Worm (Caenorhabditis elegans) whole organism, L2 larva: Measurements from ENCODE around the gene C45G9.15.

Experiments used
- C34F6.9 ChIP-seq: fragments of 150-350 bp; optimal IDR thresholded peaks from 2 replicates; lab custom pipeline; 2014; ENCODE audit warnings: missing biosample characterization, missing genetic modification characterization
- F13H6.1 ChIP-seq: sonication (generic microtip); optimal IDR thresholded peaks from 2 replicates; lab custom pipeline; 2016; ENCODE audit warnings: missing genetic modification characterization, missing compliant biosample characterization
- Y55F3AM.14 ChIP-seq: fragments of 200-800 bp; sonication (Bioruptor generic); optimal IDR thresholded peaks from 2 replicates; lab custom pipeline; 2018; ENCODE audit warnings: mild to moderate bottlenecking, missing genetic modification characterization, missing compliant biosample characterization
- ZK546.5 ChIP-seq: sonication (generic microtip); optimal IDR thresholded peaks from 2 replicates; lab custom pipeline; 2017; ENCODE audit warnings: missing biosample characterization, missing genetic modification characterization
- alr-1 ChIP-seq: fragments of 150-350 bp; optimal IDR thresholded peaks from 2 replicates; lab custom pipeline; 2014; ENCODE audit warnings: missing biosample characterization, missing genetic modification characterization
- aly-2 ChIP-seq: fragments of 150-350 bp; optimal IDR thresholded peaks from 2 replicates; lab custom pipeline; 2014; ENCODE audit warnings: missing biosample characterization, missing genetic modification characterization
- ama-1 ChIP-seq: fragments of 150-350 bp; optimal IDR thresholded peaks from 2 replicates; lab custom pipeline; 2018; ENCODE audit warnings: inconsistent platforms
- blmp-1 ChIP-seq: sonication (generic microtip); optimal IDR thresholded peaks from 2 replicates; lab custom pipeline; 2017; ENCODE audit warnings: missing genetic modification characterization, mild to moderate bottlenecking, missing compliant biosample characterization, antibody characterized with exemption, moderate library complexity; ENCODE audit not compliant: insufficient read depth
- ceh-82 ChIP-seq: fragments of 150-350 bp; optimal IDR thresholded peaks from 2 replicates; lab custom pipeline; 2014; ENCODE audit warnings: missing biosample characterization, missing genetic modification characterization
- crh-2 ChIP-seq: sonication (generic microtip); optimal IDR thresholded peaks from 2 replicates; lab custom pipeline; 2017; ENCODE audit warnings: missing biosample characterization, missing genetic modification characterization
- dmd-4 ChIP-seq: sonication (generic microtip); optimal IDR thresholded peaks from 2 replicates; lab custom pipeline; 2017; ENCODE audit warnings: missing biosample characterization, missing genetic modification characterization
- egl-27 ChIP-seq: sonication (generic microtip); optimal IDR thresholded peaks from 3 replicates; lab custom pipeline; 2017; ENCODE audit warnings: missing biosample characterization, missing genetic modification reagents, missing genetic modification characterization
- elt-1 ChIP-seq: fragments of 150-350 bp; optimal IDR thresholded peaks from 2 replicates; lab custom pipeline; 2014; ENCODE audit warnings: missing biosample characterization, missing genetic modification characterization
- elt-3 ChIP-seq: sonication (generic microtip); optimal IDR thresholded peaks from 2 replicates; lab custom pipeline; 2017; ENCODE audit warnings: missing biosample characterization, missing genetic modification characterization
- fos-1 ChIP-seq: fragments of 150-350 bp; optimal IDR thresholded peaks from 2 replicates; lab custom pipeline; 2014; ENCODE audit warnings: missing biosample characterization, missing genetic modification characterization
- gmeb-1 ChIP-seq: fragments of 150-350 bp; optimal IDR thresholded peaks from 2 replicates; lab custom pipeline; 2014; ENCODE audit warnings: missing biosample characterization, missing genetic modification characterization
- lin-11 ChIP-seq: fragments of 150-350 bp; sonication (generic microtip); optimal IDR thresholded peaks from 2 replicates; lab custom pipeline; 2014; ENCODE audit warnings: missing biosample characterization, missing genetic modification characterization, inconsistent platforms, mixed read lengths
- lin-13 ChIP-seq: fragments of 150-350 bp; optimal IDR thresholded peaks from 2 replicates; lab custom pipeline; 2014; ENCODE audit warnings: missing biosample characterization, missing genetic modification reagents, missing genetic modification characterization
- lin-39 ChIP-seq: fragments of 150-350 bp; optimal IDR thresholded peaks from 2 replicates; lab custom pipeline; 2014; ENCODE audit warnings: missing biosample characterization, missing genetic modification reagents, missing genetic modification characterization
- lsy-2 ChIP-seq, 2 experiments: fragments of 150-350 bp in 1 of 2; sonication (generic microtip) in 1 of 2; optimal IDR thresholded peaks; 2 replicates each; lab custom pipeline; 2014 to 2017; ENCODE audit warnings: missing biosample characterization in 2 of 2, missing genetic modification characterization in 2 of 2
- mab-5 ChIP-seq: fragments of 150-350 bp; optimal IDR thresholded peaks from 2 replicates; lab custom pipeline; 2014; ENCODE audit warnings: missing biosample characterization, missing genetic modification characterization
- mdl-1 ChIP-seq, 2 experiments: fragments of 150-350 bp in 1 of 2; sonication (generic microtip) in 1 of 2; optimal IDR thresholded peaks; 2 replicates each; lab custom pipeline; 2017; ENCODE audit warnings: missing biosample characterization in 2 of 2, missing genetic modification characterization in 2 of 2
- nhr-11 ChIP-seq: fragments of 150-350 bp; optimal IDR thresholded peaks from 2 replicates; lab custom pipeline; 2014; ENCODE audit warnings: missing biosample characterization, missing genetic modification characterization
- nhr-129 ChIP-seq: fragments of 150-350 bp; optimal IDR thresholded peaks from 2 replicates; lab custom pipeline; 2014; ENCODE audit warnings: missing biosample characterization, missing genetic modification characterization
- nhr-21 ChIP-seq: fragments of 150-350 bp; optimal IDR thresholded peaks from 2 replicates; lab custom pipeline; 2014; ENCODE audit warnings: missing biosample characterization, missing genetic modification characterization
- nhr-23 ChIP-seq: fragments of 150-350 bp; optimal IDR thresholded peaks from 2 replicates; lab custom pipeline; 2014; ENCODE audit warnings: missing biosample characterization, missing genetic modification reagents, missing genetic modification characterization
- nhr-25 ChIP-seq: fragments of 150-350 bp; sonication (generic microtip); optimal IDR thresholded peaks from 3 replicates; lab custom pipeline; 2014; ENCODE audit warnings: missing biosample characterization, missing genetic modification characterization
- nhr-6 ChIP-seq: fragments of 150-350 bp; optimal IDR thresholded peaks from 2 replicates; lab custom pipeline; 2014; ENCODE audit warnings: missing biosample characterization, missing genetic modification characterization
- peb-1 ChIP-seq: fragments of 150-350 bp; optimal IDR thresholded peaks from 2 replicates; lab custom pipeline; 2014; ENCODE audit warnings: missing biosample characterization, missing genetic modification characterization
- sem-4 ChIP-seq: fragments of 150-350 bp; optimal IDR thresholded peaks from 2 replicates; lab custom pipeline; 2014; ENCODE audit warnings: missing biosample characterization, missing genetic modification reagents, missing genetic modification characterization
- skn-1 ChIP-seq: sonication (generic microtip); optimal IDR thresholded peaks from 2 replicates; lab custom pipeline; 2017; ENCODE audit warnings: missing biosample characterization, missing genetic modification characterization
- sma-3 ChIP-seq: sonication (generic microtip); optimal IDR thresholded peaks from 2 replicates; lab custom pipeline; 2016; ENCODE audit warnings: missing genetic modification reagents, missing genetic modification characterization, missing compliant biosample characterization
- sma-9 ChIP-seq, 2 experiments: fragments of 150-350 bp in 1 of 2; sonication (generic microtip) in 1 of 2; optimal IDR thresholded peaks; 2 replicates each; lab custom pipeline; 2014 to 2016; ENCODE audit warnings: missing genetic modification characterization in 2 of 2, mild to moderate bottlenecking in 1 of 2, missing biosample characterization in 1 of 2, missing compliant biosample characterization in 1 of 2, missing genetic modification reagents in 1 of 2, moderate library complexity in 1 of 2
- unc-39 ChIP-seq: fragments of 150-350 bp; optimal IDR thresholded peaks from 2 replicates; lab custom pipeline; 2014; ENCODE audit warnings: missing biosample characterization, missing genetic modification characterization
- zag-1 ChIP-seq: fragments of 150-350 bp; optimal IDR thresholded peaks from 2 replicates; lab custom pipeline; 2014; ENCODE audit warnings: missing biosample characterization, missing genetic modification characterization
- ztf-1 ChIP-seq: fragments of 200-800 bp; sonication (Bioruptor generic); conservative IDR thresholded peaks from 2 replicates; pipeline ENCODE4 v1.3.6; 2022; ENCODE audit warnings: missing genetic modification characterization, missing compliant biosample characterization
- ztf-4 ChIP-seq: fragments of 150-350 bp; optimal IDR thresholded peaks from 2 replicates; lab custom pipeline; 2014; ENCODE audit warnings: missing biosample characterization, missing genetic modification characterization

C45G9.15 gene

DNA sequence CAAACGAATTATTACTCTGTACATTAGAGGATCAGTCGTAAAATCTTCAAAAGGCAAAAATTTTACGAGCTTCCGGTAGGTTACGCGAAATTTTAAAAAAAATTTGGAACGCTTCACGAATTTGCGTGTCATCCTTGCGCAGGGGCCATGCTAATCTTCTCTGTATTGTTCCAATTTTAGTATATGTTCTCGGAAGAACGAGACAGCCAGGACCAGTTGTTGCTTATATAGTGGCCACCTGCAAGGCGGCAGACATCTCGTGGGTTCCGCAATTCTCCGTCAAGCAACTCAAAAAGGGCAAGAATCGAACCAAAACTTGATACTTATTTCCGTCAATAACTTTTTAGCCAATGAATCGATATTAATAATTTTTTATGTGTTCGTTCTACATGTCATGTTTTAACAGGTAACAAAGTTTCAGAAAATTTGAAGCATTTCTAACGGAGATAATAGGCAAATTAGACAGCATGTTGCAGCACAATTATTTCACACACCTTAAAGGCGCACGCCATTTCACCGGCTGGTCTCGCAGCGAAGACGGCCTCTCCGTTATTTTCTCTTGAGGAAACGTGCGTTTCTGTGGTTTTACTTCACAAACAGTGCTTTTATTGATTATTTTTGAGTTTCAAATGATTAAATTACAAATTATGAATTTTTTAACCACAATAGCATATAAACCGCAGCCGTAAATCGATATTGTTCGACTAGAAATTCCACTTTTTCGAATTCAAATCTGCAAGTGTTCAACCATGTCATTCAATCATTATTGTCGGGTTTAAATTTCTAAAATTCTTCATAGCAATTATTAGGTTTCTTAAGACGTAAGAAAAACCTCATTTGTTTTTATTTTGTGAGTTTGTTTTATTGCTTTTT, 29.1 kb upstream of the C45G9.15 start (continued):
- TF ChIP-seq C34F6.9 (tag; lab: Kevin White, UChicago) (peak; percentile 76), lsy-2 (tag; optimal IDR thresholded peaks at IDR 0.05; lab: Kevin White, UChicago) (peak; percentile 83 to 87), ceh-82 (tag; lab: Kevin White, UChicago) (no peak), nhr-25 (tag; lab: Kevin White, UChicago) (peak; percentile 60), ztf-4 (tag; lab: Kevin White, UChicago) (peak; percentile 62), ZK546.5 (tag; lab: Kevin White, UChicago) (no peak), elt-1 (no peak), nhr-129 (tag; lab: Kevin White, UChicago) (peak; percentile 83), nhr-23 (tag; lab: Kevin White, UChicago) (no peak), zag-1 (tag; lab: Kevin White, UChicago) (peak; percentile 17), mdl-1 (tag; optimal IDR thresholded peaks at IDR 0.05; lab: Kevin White, UChicago) (peak in 1 of 2 experiments; percentile 26), mab-5 (tag; lab: Kevin White, UChicago) (peak; percentile 25)

DNA sequence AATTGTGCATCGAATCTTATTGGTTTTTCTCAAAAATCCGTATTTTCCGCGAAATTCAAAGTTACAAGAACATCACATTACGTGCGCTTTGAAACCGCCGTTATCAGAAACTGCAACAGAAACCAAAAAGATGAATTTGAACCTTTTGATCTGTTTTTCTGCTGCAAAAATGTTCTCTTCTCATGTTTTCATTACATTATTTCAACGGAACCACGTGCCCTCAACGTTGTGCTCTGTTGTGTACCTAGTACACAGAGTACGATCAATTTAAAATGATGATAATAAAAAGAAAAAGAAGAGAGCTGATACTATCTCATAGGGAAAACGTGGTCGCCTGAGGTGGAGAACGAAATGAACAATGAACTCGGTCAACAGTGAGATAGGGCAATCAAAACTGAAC, 26.2 kb upstream of the C45G9.15 start:
- TF ChIP-seq gmeb-1 (tag; lab: Kevin White, UChicago) (peak; percentile 61), unc-39 (tag; lab: Kevin White, UChicago) (no peak), nhr-25 (tag; lab: Kevin White, UChicago) (peak; percentile 14), lin-11 (no peak), dmd-4 (no peak), lsy-2 (tag; optimal IDR thresholded peaks at IDR 0.05; lab: Kevin White, UChicago) (peak in 1 of 2 experiments; percentile 76), C34F6.9 (tag; lab: Kevin White, UChicago) (peak; percentile 51), nhr-129 (tag; lab: Kevin White, UChicago) (peak; percentile 82), blmp-1 (tag; lab: Kevin White, UChicago) (peak; percentile 65), mdl-1 (tag; optimal IDR thresholded peaks at IDR 0.05; lab: Kevin White, UChicago) (peak; percentile 76 to 88), F13H6.1 (tag; lab: Kevin White, UChicago) (peak; percentile 89), ztf-1 (no peak), elt-3 (tag; lab: Kevin White, UChicago) (no peak), peb-1 (tag; lab: Kevin White, UChicago) (no peak), nhr-11 (tag; lab: Kevin White, UChicago) (no peak), sma-9 (GFP tag; optimal IDR thresholded peaks at IDR 0.05; lab: Kevin White, UChicago) (peak; percentile 99), sma-9 (tag; optimal IDR thresholded peaks at IDR 0.05; lab: Kevin White, UChicago) (no peak), nhr-21 (tag; lab: Kevin White, UChicago) (peak; percentile 91), sem-4 (tag; lab: Kevin White, UChicago) (no peak), aly-2 (tag; lab: Kevin White, UChicago) (no peak), egl-27 (tag; lab: Kevin White, UChicago) (peak; percentile 66), crh-2 (tag; lab: Kevin White, UChicago) (peak; percentile 90), elt-1 (no peak), nhr-23 (tag; lab: Kevin White, UChicago) (no peak), lin-39 (tag; lab: Kevin White, UChicago) (no peak), Y55F3AM.14 (peak; percentile 62), ztf-4 (tag; lab: Kevin White, UChicago) (peak; percentile 75), alr-1 (tag; lab: Kevin White, UChicago) (no peak), skn-1 (tag; lab: Kevin White, UChicago) (peak; percentile 63), sma-3 (GFP tag; lab: Kevin White, UChicago) (peak; percentile 81), nhr-6 (tag; lab: Kevin White, UChicago) (peak; percentile 2), lin-13 (peak; percentile 14), fos-1 (peak; percentile 69), ama-1 (peak; percentile 43)
- TF ChIP-seq, all 48 proteins: peak for 20
